Worm (Caenorhabditis elegans) whole organism, L2 larva: ENCODE results near the gene srsx-15.

Source experiments
- crh-2 ChIP-seq: sonication (generic microtip); optimal IDR thresholded peaks from 2 replicates; lab custom pipeline; 2017; ENCODE audit warnings: missing biosample characterization, missing genetic modification characterization
- elt-3 ChIP-seq: sonication (generic microtip); optimal IDR thresholded peaks from 2 replicates; lab custom pipeline; 2017; ENCODE audit warnings: missing biosample characterization, missing genetic modification characterization
- lin-13 ChIP-seq: fragments of 150-350 bp; optimal IDR thresholded peaks from 2 replicates; lab custom pipeline; 2014; ENCODE audit warnings: missing biosample characterization, missing genetic modification reagents, missing genetic modification characterization
- lin-39 ChIP-seq: fragments of 150-350 bp; optimal IDR thresholded peaks from 2 replicates; lab custom pipeline; 2014; ENCODE audit warnings: missing biosample characterization, missing genetic modification reagents, missing genetic modification characterization
- nhr-11 ChIP-seq: fragments of 150-350 bp; optimal IDR thresholded peaks from 2 replicates; lab custom pipeline; 2014; ENCODE audit warnings: missing biosample characterization, missing genetic modification characterization
- nhr-77 ChIP-seq: fragments of 150-350 bp; optimal IDR thresholded peaks from 2 replicates; lab custom pipeline; 2014; ENCODE audit warnings: missing biosample characterization, missing genetic modification characterization
- unc-62 ChIP-seq: fragments of 150-350 bp; optimal IDR thresholded peaks from 2 replicates; lab custom pipeline; 2014; ENCODE audit warnings: missing biosample characterization, missing genetic modification reagents, missing genetic modification characterization

ce11 chrIV:5649073-5649583 lies 25.5 kb upstream of the srsx-15 start, which contains the start of gene csn-5:
- TF ChIP-seq lin-39: no peak
- no peak for TF ChIP-seq nhr-11 (tag; lab: Kevin White, UChicago)
- TF ChIP-seq elt-3 (tag; lab: Kevin White, UChicago): no peak
- TF ChIP-seq nhr-77 (tag; lab: Kevin White, UChicago): no peak
- TF ChIP-seq crh-2: no peak
- no peak for TF ChIP-seq lin-13 (GFP tag; lab: Kevin White, UChicago)
- no peak for TF ChIP-seq unc-62 (GFP tag; lab: Kevin White, UChicago)
